Worm (Caenorhabditis elegans) whole organism, mixed stage, embryonic: ENCODE results near the gene Y9C9A.5.

Experiments used
- ces-1 ChIP-seq: fragments of 150-350 bp; optimal IDR thresholded peaks from 2 replicates; lab custom pipeline; 2014; ENCODE audit warnings: missing biosample characterization, missing genetic modification reagents, missing genetic modification characterization
- cnd-1 ChIP-seq: fragments of 200-800 bp; sonication (Bioruptor generic); optimal IDR thresholded peaks from 2 replicates; lab custom pipeline; 2018; ENCODE audit warnings: mild to moderate bottlenecking, missing genetic modification characterization, missing compliant biosample characterization
- elt-3 ChIP-seq: fragments of 150-350 bp; optimal IDR thresholded peaks from 2 replicates; lab custom pipeline; 2014; ENCODE audit warnings: missing biosample characterization, missing genetic modification characterization
- ham-2 ChIP-seq: fragments of 200-800 bp; sonication (Bioruptor generic); optimal IDR thresholded peaks from 2 replicates; lab custom pipeline; 2018; ENCODE audit warnings: mild to moderate bottlenecking, missing genetic modification characterization, missing compliant biosample characterization
- lsy-2 ChIP-seq: fragments of 150-350 bp; optimal IDR thresholded peaks from 2 replicates; lab custom pipeline; 2014; ENCODE audit warnings: missing biosample characterization, missing genetic modification characterization
- mab-5 ChIP-seq: fragments of 150-350 bp; optimal IDR thresholded peaks from 2 replicates; lab custom pipeline; 2014; ENCODE audit warnings: missing biosample characterization, missing genetic modification characterization
- mep-1 ChIP-seq: fragments of 150-350 bp; optimal IDR thresholded peaks from 2 replicates; lab custom pipeline; 2017; ENCODE audit warnings: missing biosample characterization, missing genetic modification reagents, missing genetic modification characterization, inconsistent platforms
- nhr-12 ChIP-seq: fragments of 150-350 bp; optimal IDR thresholded peaks from 2 replicates; lab custom pipeline; 2014; ENCODE audit warnings: missing biosample characterization, missing genetic modification characterization
- nhr-2 ChIP-seq: fragments of 150-350 bp; optimal IDR thresholded peaks from 2 replicates; lab custom pipeline; 2014; ENCODE audit warnings: missing biosample characterization, missing genetic modification characterization
- unc-62 ChIP-seq: fragments of 150-350 bp; optimal IDR thresholded peaks from 2 replicates; lab custom pipeline; 2014; ENCODE audit warnings: missing biosample characterization, missing genetic modification reagents, missing genetic modification characterization
- ztf-11 ChIP-seq: fragments of 150-350 bp; optimal IDR thresholded peaks from 2 replicates; lab custom pipeline; 2014; ENCODE audit warnings: missing biosample characterization, missing genetic modification characterization

DNA sequence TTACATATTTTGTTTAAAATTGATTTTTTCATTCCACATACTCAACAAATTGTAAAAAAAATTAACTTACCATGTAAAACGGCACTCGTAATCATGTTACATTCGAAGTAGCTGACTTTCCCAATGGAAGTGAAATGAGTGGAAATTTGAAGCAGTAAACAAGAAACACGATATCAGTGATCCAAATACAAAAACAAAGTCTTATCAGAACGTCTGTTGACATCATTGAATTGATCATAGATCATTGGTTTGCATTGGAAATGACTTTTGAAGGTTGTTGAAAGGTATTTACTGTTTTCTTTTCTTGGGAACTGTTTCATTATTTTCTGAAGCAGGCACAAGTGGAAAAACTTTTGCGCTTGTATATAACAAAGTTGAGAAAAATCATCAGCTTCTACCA lies 34.2 kb downstream of the Y9C9A.5 start, which contains the start of gene Y9C9A.16:
- TF ChIP-seq ztf-11 (no peak), nhr-2 (tag; lab: Kevin White, UChicago) (no peak), unc-62 (GFP tag; lab: Kevin White, UChicago) (no peak), elt-3 (tag; lab: Kevin White, UChicago) (no peak), ces-1 (GFP tag; lab: Kevin White, UChicago) (no peak), nhr-12 (tag; lab: Kevin White, UChicago) (no peak), ham-2 (GFP tag; lab: Kevin White, UChicago) (no peak), lsy-2 (no peak), cnd-1 (no peak), mab-5 (tag; lab: Kevin White, UChicago) (no peak), mep-1 (tag; lab: Kevin White, UChicago) (no peak)
